Fruit fly (Drosophila melanogaster): ENCODE results near the gene CG3902.
A peak's percentile ranks its signal among the peaks of the same experiment; 100 is the strongest.

Gene CG3902

dm6 chr3L:18896297-18896863 is 1.7 kb downstream of the CG3902 start:
- TF ChIP-seq CTCF (optimal IDR thresholded peaks at IDR 0.05) (no peak), CG8478 (optimal IDR thresholded peaks at IDR 0.05) (no peak)

dm6 chr3L:18895079-18895478 is 3.0 kb downstream of the CG3902 start:
- TF ChIP-seq CG8478 (optimal IDR thresholded peaks at IDR 0.05), result no peak
- TF ChIP-seq CTCF (optimal IDR thresholded peaks at IDR 0.05), result no peak

dm6 chr3L:18891986-18892385 is 6.1 kb downstream of the CG3902 start, which contains the start of gene NijB:
NijB (plus strand) TSS chr3L:18892383.
- TF ChIP-seq CTCF (optimal IDR thresholded peaks at IDR 0.05) (peak; percentile 27 to 59), CG8478 (optimal IDR thresholded peaks at IDR 0.05) (no peak)

dm6 chr3L:18890283-18891175 is 7.6 kb downstream of the CG3902 start, which contains the start of gene CG3961:
CG3961 (minus strand) TSS chr3L:18890483.
- TF ChIP-seq CTCF (optimal IDR thresholded peaks at IDR 0.05) (no peak), CG8478 (optimal IDR thresholded peaks at IDR 0.05) (no peak)

- TF ChIP-seq CTCF (optimal IDR thresholded peaks at IDR 0.05) (no peak), CG8478 (optimal IDR thresholded peaks at IDR 0.05) (no peak)
Observed at dm6 chr3L:18889222-18889866, 8.7 kb downstream of the CG3902 start.

- no peak for TF ChIP-seq CG8478 (optimal IDR thresholded peaks at IDR 0.05)
- no peak for TF ChIP-seq CTCF (optimal IDR thresholded peaks at IDR 0.05)
Observed at dm6 chr3L:18881613-18882012, 16.5 kb downstream of the CG3902 start.

- TF ChIP-seq CG8478 (optimal IDR thresholded peaks at IDR 0.05), result no peak
- no peak for TF ChIP-seq CTCF (optimal IDR thresholded peaks at IDR 0.05)
Observed at dm6 chr3L:18872440-18872839, 25.7 kb downstream of the CG3902 start, which contains the start of the genes Rad9 and Uggt. Rad9 (minus strand) TSS chr3L:18872553. Uggt (plus strand) TSS chr3L:18872747.

dm6 chr3L:18870027-18870426 is 28.1 kb downstream of the CG3902 start, which contains the start of gene Blos3:
Blos3 (plus strand) TSS chr3L:18870224.
- TF ChIP-seq CG8478 (optimal IDR thresholded peaks at IDR 0.05), result no peak
- TF ChIP-seq CTCF (optimal IDR thresholded peaks at IDR 0.05), result no peak

dm6 chr3L:18869035-18869826 is 28.9 kb downstream of the CG3902 start, which contains the start of gene Grx1:
Grx1 (plus strand) TSS chr3L:18869230.
- TF ChIP-seq CG8478 (optimal IDR thresholded peaks at IDR 0.05) (no peak), CTCF (optimal IDR thresholded peaks at IDR 0.05) (no peak)

- TF ChIP-seq CG8478 (optimal IDR thresholded peaks at IDR 0.05) (no peak), CTCF (optimal IDR thresholded peaks at IDR 0.05) (no peak)
Observed at dm6 chr3L:18867521-18867920, 30.6 kb downstream of the CG3902 start, which contains the start of gene Dysb. Dysb (plus strand) TSS chr3L:18867771.

dm6 chr3L:18865447-18866367 is 32.4 kb downstream of the CG3902 start, which contains the start of gene CG14074:
CG14074 (plus strand) TSS chr3L:18866225.
- TF ChIP-seq CTCF (optimal IDR thresholded peaks at IDR 0.05), result no peak
- TF ChIP-seq CG8478 (optimal IDR thresholded peaks at IDR 0.05), result no peak

dm6 chr3L:18863327-18863726 is 34.8 kb downstream of the CG3902 start, which contains the start of gene CG6865:
CG6865 (plus strand) TSS chr3L:18863647.
- TF ChIP-seq CG8478 (optimal IDR thresholded peaks at IDR 0.05) (no peak), CTCF (optimal IDR thresholded peaks at IDR 0.05) (no peak)

- TF ChIP-seq CTCF (optimal IDR thresholded peaks at IDR 0.05) (no peak), CG8478 (optimal IDR thresholded peaks at IDR 0.05) (no peak)
Observed at dm6 chr3L:18861893-18862292, 36.2 kb downstream of the CG3902 start.

Data from S2 (cell line).